Worm (Caenorhabditis elegans): ENCODE measurements around the gene M117.6.

The M117.6 gene

DNA sequence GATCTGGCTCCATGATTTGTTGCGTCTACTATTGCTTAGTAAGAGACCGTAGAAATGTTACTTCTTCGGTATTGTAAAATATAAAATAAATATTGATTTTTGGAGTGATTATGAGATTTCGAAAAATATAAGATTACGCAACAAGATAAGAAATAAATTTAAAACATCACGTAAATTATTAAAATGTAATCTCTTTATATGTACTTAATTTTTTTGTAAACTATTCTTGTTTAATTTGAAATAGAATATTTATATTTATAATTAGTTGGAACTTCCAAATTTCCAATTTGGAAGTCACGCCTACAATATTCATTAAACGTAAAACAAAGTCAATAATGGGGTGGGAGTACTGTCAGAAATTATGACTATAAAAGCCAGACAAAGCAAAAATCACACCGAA is 5.5 kb upstream of the M117.6 start, which contains the start of gene M117.4:
Gene M117.4, minus strand, starts transcription at position 101 of the 400 bp plus-strand sequence.
- TF ChIP-seq nfya-1 (tag; optimal IDR thresholded peaks at IDR 0.05) = no peak
- no peak for TF ChIP-seq fkh-6 (tag; optimal IDR thresholded peaks at IDR 0.05)
- no peak for TF ChIP-seq hlh-6 (tag; optimal IDR thresholded peaks at IDR 0.05)
- TF ChIP-seq gmeb-2 (tag; optimal IDR thresholded peaks at IDR 0.05) = no peak
- no peak for TF ChIP-seq F13H6.1 (tag; optimal IDR thresholded peaks at IDR 0.05)
- no peak for TF ChIP-seq ceh-19 (GFP tag; optimal IDR thresholded peaks at IDR 0.05)
- TF ChIP-seq nhr-11 (tag; optimal IDR thresholded peaks at IDR 0.05) = no peak
- TF ChIP-seq ceh-24 (tag; optimal IDR thresholded peaks at IDR 0.05) = no peak
- no peak for TF ChIP-seq pha-2 (tag; optimal IDR thresholded peaks at IDR 0.05)
- TF ChIP-seq ttx-3 (tag; optimal IDR thresholded peaks at IDR 0.05) = no peak

ce11 chrIV:11822454-11822853 is 5.5 kb downstream of the M117.6 start:
- TF ChIP-seq ceh-18 (tag; optimal IDR thresholded peaks at IDR 0.05) (no peak), nfya-1 (tag; optimal IDR thresholded peaks at IDR 0.05) (peak; percentile 13)

DNA sequence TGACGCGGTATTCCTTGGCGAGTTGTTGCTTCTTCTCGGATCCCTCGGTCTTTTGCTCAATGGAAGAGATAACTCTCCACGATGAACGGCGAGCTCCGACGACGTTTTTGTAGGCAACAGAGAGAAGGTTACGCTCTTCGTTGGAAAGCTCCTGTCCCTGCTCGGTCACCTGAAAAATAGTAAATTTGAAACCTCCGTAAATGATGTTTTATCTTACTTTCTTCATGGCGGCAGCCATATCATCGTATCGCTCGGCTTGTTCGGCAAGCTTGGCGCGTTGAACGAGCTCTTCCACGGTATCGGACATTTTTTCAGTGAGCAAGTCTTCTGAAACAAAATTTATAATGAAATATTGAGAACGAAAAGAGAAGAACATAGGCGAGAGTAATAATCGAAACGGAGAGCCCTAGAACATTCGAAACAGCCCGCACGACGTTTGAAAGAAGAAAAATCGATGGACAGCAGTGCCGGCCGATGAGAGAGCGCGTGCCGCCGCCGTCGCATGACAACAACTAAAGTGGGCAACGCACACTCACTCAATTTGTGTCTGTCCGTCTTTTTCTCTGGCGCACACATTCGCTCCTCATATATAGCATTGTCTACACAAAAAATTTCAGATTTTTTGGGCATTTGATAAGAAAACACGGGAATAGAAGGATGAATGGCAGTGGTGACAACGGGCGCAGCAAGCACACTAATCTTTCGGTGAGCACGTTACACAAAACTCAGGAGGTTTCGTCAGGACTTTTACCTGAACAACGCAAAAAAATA is 6.1 kb downstream of the M117.6 start, which contains the start of the genes par-5 and M117.3:
Gene par-5, minus strand, starts transcription at position 334 of the 771 bp plus-strand sequence.
Gene M117.3, plus strand, starts transcription at position 616 of the 771 bp plus-strand sequence.
- TF ChIP-seq ceh-31 (tag; optimal IDR thresholded peaks at IDR 0.05) = peak; percentile 79
- TF ChIP-seq hlh-6 (tag; optimal IDR thresholded peaks at IDR 0.05) = no peak
- peak; percentile 2 for TF ChIP-seq syd-9 (tag; optimal IDR thresholded peaks at IDR 0.05)
- TF ChIP-seq unc-3 (GFP tag; conservative IDR thresholded peaks at IDR 0.05) = no peak
- TF ChIP-seq unc-3 (tag; optimal IDR thresholded peaks at IDR 0.05) = no peak
- no peak for TF ChIP-seq sox-4 (tag; optimal IDR thresholded peaks at IDR 0.05)
- no peak for TF ChIP-seq ztf-16 (tag; optimal IDR thresholded peaks at IDR 0.05)
- no peak for TF ChIP-seq lin-11 (tag; optimal IDR thresholded peaks at IDR 0.05)
- peak; percentile 49 for TF ChIP-seq ref-2 (tag; optimal IDR thresholded peaks at IDR 0.05)
- TF ChIP-seq T23F11.4 (GFP tag; optimal IDR thresholded peaks at IDR 0.05) = no peak
- no peak for TF ChIP-seq fkh-6 (tag; optimal IDR thresholded peaks at IDR 0.05)
- no peak for TF ChIP-seq unc-86 (tag; optimal IDR thresholded peaks at IDR 0.05)
- TF ChIP-seq hlh-8 (tag; optimal IDR thresholded peaks at IDR 0.05) = peak; percentile 1
- TF ChIP-seq sox-2 (GFP tag; IDR thresholded peaks at IDR 0.05) = no peak
- peak; percentile 61 for TF ChIP-seq nfya-1 (tag; optimal IDR thresholded peaks at IDR 0.05)
- TF ChIP-seq ama-1 (optimal IDR thresholded peaks at IDR 0.05) = no peak
- peak; percentile 53 for TF ChIP-seq ceh-14 (tag; optimal IDR thresholded peaks at IDR 0.05)
- no peak for TF ChIP-seq ahr-1 (tag; optimal IDR thresholded peaks at IDR 0.05)
- TF ChIP-seq pat-9 (tag; optimal IDR thresholded peaks at IDR 0.05) = no peak
- TF ChIP-seq pag-3 (tag; optimal IDR thresholded peaks at IDR 0.05; ENCODE audit: borderline replicate concordance) = no peak
- no peak for TF ChIP-seq ceh-9 (tag; optimal IDR thresholded peaks at IDR 0.05)
- no peak for TF ChIP-seq sdc-2 (tag; optimal IDR thresholded peaks at IDR 0.05)
- no peak for TF ChIP-seq ceh-30 (tag; optimal IDR thresholded peaks at IDR 0.05)
- TF ChIP-seq ceh-45 (GFP tag; IDR thresholded peaks at IDR 0.05) = no peak
- peak; percentile 24 for TF ChIP-seq dve-1 (tag; optimal IDR thresholded peaks at IDR 0.05)
- peak; percentile 36 for TF ChIP-seq tbx-2 (tag; optimal IDR thresholded peaks at IDR 0.05)
- TF ChIP-seq hlh-15 (tag; optimal IDR thresholded peaks at IDR 0.05) = no peak
- peak; percentile 80 for TF ChIP-seq unc-42 (tag; optimal IDR thresholded peaks at IDR 0.05)
- TF ChIP-seq lim-6 (tag; optimal IDR thresholded peaks at IDR 0.05) = no peak
- no peak for TF ChIP-seq Y22D7AL.16 (tag; optimal IDR thresholded peaks at IDR 0.05)
- peak; percentile 19 for TF ChIP-seq madf-2 (tag; optimal IDR thresholded peaks at IDR 0.05)
- no peak for TF ChIP-seq npax-4 (tag; optimal IDR thresholded peaks at IDR 0.05)
- no peak for TF ChIP-seq rnt-1 (tag; optimal IDR thresholded peaks at IDR 0.05)
- peak; percentile 92 for TF ChIP-seq hlh-30 (tag; optimal IDR thresholded peaks at IDR 0.05; ENCODE audit: insufficient read depth)
- TF ChIP-seq ceh-34 (tag; optimal IDR thresholded peaks at IDR 0.05) = peak; percentile 15
- TF ChIP-seq elt-2 (tag; optimal IDR thresholded peaks at IDR 0.05) = peak; percentile 1
- TF ChIP-seq pqm-1 (tag; optimal IDR thresholded peaks at IDR 0.05) = peak; percentile 20
- TF ChIP-seq hlh-13 (GFP tag; optimal IDR thresholded peaks at IDR 0.05) = no peak
- TF ChIP-seq ceh-6 (GFP tag; optimal IDR thresholded peaks at IDR 0.05) = no peak
- peak; percentile 98 for TF ChIP-seq ceh-48 (tag; optimal IDR thresholded peaks at IDR 0.05)
- TF ChIP-seq zip-5 (tag; optimal IDR thresholded peaks at IDR 0.05) = no peak

Measured in whole organism, late embryonic.